Fruit fly (Drosophila melanogaster): ENCODE results near the gene brv1.

DNA sequence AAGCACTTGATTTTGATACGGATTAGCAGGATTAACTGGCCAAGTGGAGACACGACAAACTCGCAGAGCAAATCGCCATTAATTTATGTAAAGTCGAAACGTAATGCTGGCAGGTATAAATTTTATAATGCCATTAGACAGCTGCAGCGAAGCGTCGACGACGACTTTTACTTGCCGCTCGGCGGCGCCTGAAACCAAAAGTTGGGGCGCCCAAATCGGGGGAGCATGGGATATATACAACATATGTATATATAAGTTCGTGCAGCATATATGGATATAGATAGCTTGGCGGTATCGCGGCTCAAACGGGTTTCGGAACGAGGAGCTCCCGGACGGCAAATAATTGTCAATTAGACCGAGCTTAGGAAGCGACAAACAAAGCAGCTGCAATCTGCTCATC, 34.3 kb upstream of the brv1 start, which contains the start of gene Cpr76Bc:
- TF ChIP-seq CG8478 (optimal IDR thresholded peaks at IDR 0.05) (no peak), CTCF (optimal IDR thresholded peaks at IDR 0.05) (no peak)

Data from S2 (cell line).